Worm (Caenorhabditis elegans) whole organism, L2 larva: ENCODE measurements around the gene F28C6.9.

Experiments used
- Y55F3AM.14 ChIP-seq: fragments of 200-800 bp; sonication (Bioruptor generic); optimal IDR thresholded peaks from 2 replicates; lab custom pipeline; 2018; ENCODE audit warnings: mild to moderate bottlenecking, missing genetic modification characterization, missing compliant biosample characterization
- ama-1 ChIP-seq: fragments of 150-350 bp; optimal IDR thresholded peaks from 2 replicates; lab custom pipeline; 2018; ENCODE audit warnings: inconsistent platforms
- ceh-82 ChIP-seq: fragments of 150-350 bp; optimal IDR thresholded peaks from 2 replicates; lab custom pipeline; 2014; ENCODE audit warnings: missing biosample characterization, missing genetic modification characterization
- dmd-4 ChIP-seq: sonication (generic microtip); optimal IDR thresholded peaks from 2 replicates; lab custom pipeline; 2017; ENCODE audit warnings: missing biosample characterization, missing genetic modification characterization
- elt-3 ChIP-seq: sonication (generic microtip); optimal IDR thresholded peaks from 2 replicates; lab custom pipeline; 2017; ENCODE audit warnings: missing biosample characterization, missing genetic modification characterization
- gmeb-1 ChIP-seq: fragments of 150-350 bp; optimal IDR thresholded peaks from 2 replicates; lab custom pipeline; 2014; ENCODE audit warnings: missing biosample characterization, missing genetic modification characterization
- nhr-77 ChIP-seq: fragments of 150-350 bp; optimal IDR thresholded peaks from 2 replicates; lab custom pipeline; 2014; ENCODE audit warnings: missing biosample characterization, missing genetic modification characterization
- sma-3 ChIP-seq: sonication (generic microtip); optimal IDR thresholded peaks from 2 replicates; lab custom pipeline; 2016; ENCODE audit warnings: missing genetic modification reagents, missing genetic modification characterization, missing compliant biosample characterization
- unc-39 ChIP-seq: fragments of 150-350 bp; optimal IDR thresholded peaks from 2 replicates; lab custom pipeline; 2014; ENCODE audit warnings: missing biosample characterization, missing genetic modification characterization
- zag-1 ChIP-seq: fragments of 150-350 bp; optimal IDR thresholded peaks from 2 replicates; lab custom pipeline; 2014; ENCODE audit warnings: missing biosample characterization, missing genetic modification characterization
- ztf-11 ChIP-seq: sonication (generic microtip); optimal IDR thresholded peaks from 2 replicates; lab custom pipeline; 2017; ENCODE audit warnings: missing biosample characterization, missing genetic modification characterization
- ztf-4 ChIP-seq: fragments of 150-350 bp; optimal IDR thresholded peaks from 2 replicates; lab custom pipeline; 2014; ENCODE audit warnings: missing biosample characterization, missing genetic modification characterization

DNA sequence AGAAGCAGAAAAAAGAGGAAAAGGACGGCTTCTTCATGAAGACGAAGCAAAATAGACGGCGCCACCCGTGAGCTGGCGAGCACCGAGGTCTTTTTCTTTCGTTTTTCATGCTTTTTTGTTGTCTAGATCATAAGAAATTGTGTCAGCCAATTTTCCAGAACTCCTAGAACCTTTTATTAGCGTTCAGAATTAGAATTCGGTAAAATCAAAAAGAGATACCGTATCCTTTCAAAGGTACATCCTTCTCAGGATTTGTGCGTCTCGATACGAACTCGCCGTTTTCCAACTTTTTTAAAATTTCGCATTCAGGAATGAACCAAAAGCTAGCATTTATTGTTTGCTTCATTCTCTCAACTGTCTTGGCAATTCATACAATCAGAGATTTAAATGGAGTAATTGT, 36.9 kb downstream of the F28C6.9 start, which contains the start of gene F54C9.7:
- TF ChIP-seq elt-3 (no peak), ama-1 (lab: Kevin White, UChicago) (no peak), ztf-11 (tag; lab: Kevin White, UChicago) (no peak), ztf-4 (tag; lab: Kevin White, UChicago) (no peak), dmd-4 (tag; lab: Kevin White, UChicago) (no peak), zag-1 (tag; lab: Kevin White, UChicago) (no peak), gmeb-1 (tag; lab: Kevin White, UChicago) (no peak), ceh-82 (no peak), sma-3 (GFP tag; lab: Kevin White, UChicago) (no peak), Y55F3AM.14 (no peak), unc-39 (no peak), nhr-77 (tag; lab: Kevin White, UChicago) (no peak)
